Worm (Caenorhabditis elegans): ENCODE measurements around the gene tmem-24.

Gene tmem-24

ce11 chrX:3611042-3611623, 33.6 kb downstream of the tmem-24 start, which contains the start of gene C18B2.5:
Gene C18B2.5, minus strand, starts transcription at chrX:3611092.
- TF ChIP-seq lin-38 (GFP tag; IDR thresholded peaks at IDR 0.05) (no peak), ceh-44 (GFP tag; IDR thresholded peaks at IDR 0.05) (no peak), unc-39 (tag; optimal IDR thresholded peaks at IDR 0.05) (no peak), hlh-11 (tag; optimal IDR thresholded peaks at IDR 0.05) (peak; percentile 66), ceh-82 (tag; optimal IDR thresholded peaks at IDR 0.05) (no peak), ZK337.2 (GFP tag; IDR thresholded peaks at IDR 0.05) (no peak), vab-7 (GFP tag; IDR thresholded peaks at IDR 0.05) (no peak), dmd-9 (GFP tag; IDR thresholded peaks at IDR 0.05) (no peak), pha-4 (GFP tag; IDR thresholded peaks at IDR 0.05) (no peak), pha-4 (tag; optimal IDR thresholded peaks at IDR 0.05) (no peak), nhr-28 (tag; optimal IDR thresholded peaks at IDR 0.05) (peak; percentile 74), tra-1 (GFP tag; IDR thresholded peaks at IDR 0.05) (no peak), nhr-76 (tag; optimal IDR thresholded peaks at IDR 0.05) (no peak), fos-1 (tag; optimal IDR thresholded peaks at IDR 0.05) (no peak), F49E8.2 (tag; optimal IDR thresholded peaks at IDR 0.05; ENCODE audit: borderline replicate concordance) (no peak), arid-1 (GFP tag; conservative IDR thresholded peaks at IDR 0.05) (no peak), nhr-41 (GFP tag; IDR thresholded peaks at IDR 0.05) (no peak), pqm-1 (tag; optimal IDR thresholded peaks at IDR 0.05) (peak; percentile 87), lin-1 (GFP tag; IDR thresholded peaks at IDR 0.05) (no peak), nhr-102 (tag; optimal IDR thresholded peaks at IDR 0.05) (no peak), T20F7.1 (GFP tag; optimal IDR thresholded peaks at IDR 0.05) (no peak), nhr-11 (tag; optimal IDR thresholded peaks at IDR 0.05) (no peak), hlh-30 (tag; optimal IDR thresholded peaks at IDR 0.05; ENCODE audit: insufficient read depth) (peak; percentile 65), unc-130 (GFP tag; optimal IDR thresholded peaks at IDR 0.05) (no peak), dmd-6 (GFP tag; IDR thresholded peaks at IDR 0.05) (peak; percentile 73), php-3 (GFP tag; IDR thresholded peaks at IDR 0.05) (no peak), egl-27 (tag; optimal IDR thresholded peaks at IDR 0.05) (no peak), cey-2 (tag; optimal IDR thresholded peaks at IDR 0.05; ENCODE audit: borderline replicate concordance, insufficient read depth) (no peak), jun-1 (tag; optimal IDR thresholded peaks at IDR 0.05) (no peak), set-16 (GFP tag; IDR thresholded peaks at IDR 0.05) (no peak), lin-29 (GFP tag; IDR thresholded peaks at IDR 0.05) (no peak), snpc-1.2 (GFP tag; IDR thresholded peaks at IDR 0.05) (no peak), daf-8 (GFP tag; IDR thresholded peaks at IDR 0.05) (no peak), lir-3 (tag; optimal IDR thresholded peaks at IDR 0.05) (no peak), spr-1 (tag; optimal IDR thresholded peaks at IDR 0.05) (no peak), ztf-7 (tag; optimal IDR thresholded peaks at IDR 0.05) (no peak), nhr-6 (tag; optimal IDR thresholded peaks at IDR 0.05) (no peak), gei-8 (GFP tag; optimal IDR thresholded peaks at IDR 0.05) (no peak), nhr-77 (tag; optimal IDR thresholded peaks at IDR 0.05) (peak; percentile 64), lin-15B (tag; optimal IDR thresholded peaks at IDR 0.05) (no peak), Y5F2A.4 (GFP tag; optimal IDR thresholded peaks at IDR 0.05) (no peak), nhr-10 (tag; optimal IDR thresholded peaks at IDR 0.05) (no peak), tag-97 (GFP tag; IDR thresholded peaks at IDR 0.05) (no peak), daf-19 (GFP tag; conservative IDR thresholded peaks at IDR 0.05) (no peak), mdt-29 (GFP tag; IDR thresholded peaks at IDR 0.05) (no peak), mxl-3 (GFP tag; optimal IDR thresholded peaks at IDR 0.05) (peak; percentile 10), mep-1 (tag; optimal IDR thresholded peaks at IDR 0.05) (peak; percentile 21), daf-12 (tag; optimal IDR thresholded peaks at IDR 0.05) (no peak), daf-16 (GFP tag; optimal IDR thresholded peaks at IDR 0.05) (no peak), daf-16 (tag; optimal IDR thresholded peaks at IDR 0.05) (peak; percentile 47), ZK546.5 (tag; optimal IDR thresholded peaks at IDR 0.05) (no peak), mdl-1 (tag; optimal IDR thresholded peaks at IDR 0.05) (no peak), R02D3.7 (tag; optimal IDR thresholded peaks at IDR 0.05) (no peak)
